Worm (Caenorhabditis elegans) whole organism, L1 larva: ENCODE results near the gene mtm-3.

Experiments used
- C04F5.9 ChIP-seq: sonication (generic microtip); optimal IDR thresholded peaks from 2 replicates; lab custom pipeline; 2016; ENCODE audit warnings: missing genetic modification characterization, missing compliant biosample characterization
- Y116A8C.19 ChIP-seq: sonication (generic microtip); optimal IDR thresholded peaks from 2 replicates; lab custom pipeline; 2016; ENCODE audit warnings: missing compliant biosample characterization, missing genetic modification characterization, borderline replicate concordance
- alr-1 ChIP-seq: fragments of 200-800 bp; sonication (Bioruptor generic); optimal IDR thresholded peaks from 2 replicates; lab custom pipeline; 2018; ENCODE audit warnings: borderline replicate concordance, mild to moderate bottlenecking, missing genetic modification characterization, missing compliant biosample characterization
- ama-1 ChIP-seq: fragments of 150-350 bp; optimal IDR thresholded peaks from 2 replicates; lab custom pipeline; 2014
- blmp-1 ChIP-seq: fragments of 150-350 bp; optimal IDR thresholded peaks from 2 replicates; lab custom pipeline; 2014; ENCODE audit warnings: missing biosample characterization, missing genetic modification characterization
- ceh-82 ChIP-seq, 3 experiments: fragments of 150-350 bp in 1 of 3; sonication (generic microtip) in 2 of 3; optimal IDR thresholded peaks; 2 replicates each; lab custom pipeline; 2014 to 2017; ENCODE audit warnings: missing biosample characterization in 3 of 3, missing genetic modification characterization in 3 of 3
- ces-1 ChIP-seq: fragments of 150-350 bp; optimal IDR thresholded peaks from 2 replicates; lab custom pipeline; 2014; ENCODE audit warnings: missing biosample characterization, missing genetic modification reagents, missing genetic modification characterization
- dsc-1 ChIP-seq: sonication (generic microtip); optimal IDR thresholded peaks from 2 replicates; lab custom pipeline; 2016; ENCODE audit warnings: mild to moderate bottlenecking, missing genetic modification characterization, missing compliant biosample characterization
- efl-1 ChIP-seq, 4 experiments: fragments of 150-350 bp; optimal IDR thresholded peaks in 3 of 4; peaks in 1 of 4; 1 replicate in 1 of 4; 2 replicates in 3 of 4; lab custom pipeline; 2014; ENCODE audit warnings: missing biosample characterization in 2 of 4, missing genetic modification characterization in 2 of 4, missing genetic modification reagents in 2 of 4
- elt-2 ChIP-seq: sonication (generic microtip); optimal IDR thresholded peaks from 2 replicates; lab custom pipeline; 2016; ENCODE audit warnings: missing genetic modification characterization, mild to moderate bottlenecking, inconsistent platforms, missing compliant biosample characterization, missing genetic modification reagents
- elt-3 ChIP-seq, 6 experiments: fragments of 150-350 bp in 1 of 6; sonication (generic microtip); optimal IDR thresholded peaks; 2 replicates each; lab custom pipeline; 2017 to 2018; ENCODE audit warnings: missing biosample characterization in 6 of 6, missing genetic modification characterization in 6 of 6, inconsistent platforms in 1 of 6
- fos-1 ChIP-seq: fragments of 150-350 bp; optimal IDR thresholded peaks from 2 replicates; lab custom pipeline; 2014; ENCODE audit warnings: missing biosample characterization, missing genetic modification characterization
- hlh-4 ChIP-seq: sonication (generic microtip); optimal IDR thresholded peaks from 2 replicates; lab custom pipeline; 2016; ENCODE audit warnings: mild to moderate bottlenecking, missing genetic modification characterization, missing compliant biosample characterization
- hpl-2 ChIP-seq: fragments of 150-350 bp; optimal IDR thresholded peaks from 2 replicates; lab custom pipeline; 2014; ENCODE audit warnings: missing biosample characterization, missing genetic modification reagents, missing genetic modification characterization
- irx-1 ChIP-seq: sonication (generic microtip); optimal IDR thresholded peaks from 2 replicates; lab custom pipeline; 2016; ENCODE audit warnings: missing genetic modification characterization, missing compliant biosample characterization
- isw-1 ChIP-seq: fragments of 200-800 bp; sonication (Bioruptor generic); IDR thresholded peaks from 2 replicates; pipeline ENCODE4 v1.3.6; 2022; ENCODE audit warnings: missing genetic modification characterization, missing compliant biosample characterization
- lin-14 ChIP-seq: fragments of 200-800 bp; sonication (Bioruptor generic); optimal IDR thresholded peaks from 2 replicates; lab custom pipeline; 2018; ENCODE audit warnings: mild to moderate bottlenecking, missing genetic modification characterization, moderate library complexity, missing compliant biosample characterization
- lin-35 ChIP-seq, 2 experiments: fragments of 150-350 bp; optimal IDR thresholded peaks; 2 replicates each; lab custom pipeline; 2014; ENCODE audit warnings: missing biosample characterization in 2 of 2, missing genetic modification characterization in 2 of 2, missing genetic modification reagents in 2 of 2
- lsy-2 ChIP-seq, 2 experiments: fragments of 150-350 bp; optimal IDR thresholded peaks; 2 replicates each; lab custom pipeline; 2014; ENCODE audit warnings: missing biosample characterization in 2 of 2, missing genetic modification characterization in 2 of 2
- mab-9 ChIP-seq: fragments of 200-800 bp; sonication (Bioruptor generic); IDR thresholded peaks from 2 replicates; pipeline ENCODE4 v1.3.6; 2022; ENCODE audit warnings: missing genetic modification reagents, missing genetic modification characterization, missing compliant biosample characterization
- mdl-1 ChIP-seq, 2 experiments: fragments of 150-350 bp; optimal IDR thresholded peaks; 2 replicates each; lab custom pipeline; 2014 to 2017; ENCODE audit warnings: missing biosample characterization in 2 of 2, missing genetic modification characterization in 2 of 2, inconsistent platforms in 1 of 2
- mep-1 ChIP-seq: fragments of 150-350 bp; optimal IDR thresholded peaks from 2 replicates; lab custom pipeline; 2014; ENCODE audit warnings: missing biosample characterization, missing genetic modification characterization
- nhr-11 ChIP-seq: fragments of 150-350 bp; optimal IDR thresholded peaks from 2 replicates; lab custom pipeline; 2014; ENCODE audit warnings: missing biosample characterization, missing genetic modification characterization
- nhr-12 ChIP-seq: sonication (generic microtip); optimal IDR thresholded peaks from 2 replicates; lab custom pipeline; 2017; ENCODE audit warnings: missing biosample characterization, missing genetic modification characterization
- nhr-19 ChIP-seq: fragments of 200-800 bp; sonication (Bioruptor generic); conservative IDR thresholded peaks from 2 replicates; pipeline ENCODE4 v1.3.6; 2022; ENCODE audit warnings: missing genetic modification characterization, missing compliant biosample characterization
- nhr-20 ChIP-seq: sonication (generic microtip); optimal IDR thresholded peaks from 2 replicates; lab custom pipeline; 2016; ENCODE audit warnings: mild to moderate bottlenecking, missing genetic modification characterization, missing compliant biosample characterization
- nhr-28 ChIP-seq: fragments of 150-350 bp; optimal IDR thresholded peaks from 2 replicates; lab custom pipeline; 2014; ENCODE audit warnings: missing biosample characterization, missing genetic modification characterization
- nhr-47 ChIP-seq: sonication (generic microtip); optimal IDR thresholded peaks from 2 replicates; lab custom pipeline; 2016; ENCODE audit warnings: mild to moderate bottlenecking, missing genetic modification characterization, moderate library complexity, missing compliant biosample characterization
- nhr-71 ChIP-seq: sonication (generic microtip); optimal IDR thresholded peaks from 2 replicates; lab custom pipeline; 2016; ENCODE audit warnings: mild to moderate bottlenecking, missing genetic modification characterization, moderate library complexity, missing compliant biosample characterization
- nhr-76 ChIP-seq: sonication (generic microtip); optimal IDR thresholded peaks from 2 replicates; lab custom pipeline; 2017; ENCODE audit warnings: missing biosample characterization, missing genetic modification characterization
- nhr-77 ChIP-seq: fragments of 150-350 bp; optimal IDR thresholded peaks from 2 replicates; lab custom pipeline; 2014; ENCODE audit warnings: missing biosample characterization, missing genetic modification characterization
- nhr-84 ChIP-seq: sonication (generic microtip); optimal IDR thresholded peaks from 2 replicates; lab custom pipeline; 2017; ENCODE audit warnings: missing biosample characterization, missing genetic modification characterization
- nhr-85 ChIP-seq: sonication (generic microtip); peaks from one replicate; lab custom pipeline; 2016; ENCODE audit warnings: missing genetic modification characterization, inconsistent platforms, missing compliant biosample characterization
- nhr-90 ChIP-seq: sonication (generic microtip); optimal IDR thresholded peaks from 2 replicates; lab custom pipeline; 2016; ENCODE audit warnings: mild to moderate bottlenecking, missing genetic modification characterization, missing compliant biosample characterization; ENCODE audit not compliant: poor library complexity
- pag-3 ChIP-seq: sonication (generic microtip); optimal IDR thresholded peaks from 2 replicates; lab custom pipeline; 2017; ENCODE audit warnings: missing genetic modification characterization, mild to moderate bottlenecking, missing compliant biosample characterization, antibody characterized with exemption, borderline replicate concordance; ENCODE audit not compliant: insufficient read depth
- pax-3 ChIP-seq: fragments of 200-800 bp; sonication (Bioruptor generic); optimal IDR thresholded peaks from 2 replicates; lab custom pipeline; 2018; ENCODE audit warnings: mild to moderate bottlenecking, missing genetic modification characterization, moderate library complexity, missing compliant biosample characterization
- pqm-1 ChIP-seq: sonication (generic microtip); optimal IDR thresholded peaks from 3 replicates; lab custom pipeline; 2017; ENCODE audit warnings: missing biosample characterization, missing genetic modification characterization
- snu-23 ChIP-seq: sonication (generic microtip); optimal IDR thresholded peaks from 2 replicates; lab custom pipeline; 2016; ENCODE audit warnings: missing genetic modification characterization, missing compliant biosample characterization
- sptf-1 ChIP-seq: fragments of 150-350 bp; optimal IDR thresholded peaks from 2 replicates; lab custom pipeline; 2014; ENCODE audit warnings: missing biosample characterization, missing genetic modification characterization
- sup-37 ChIP-seq: fragments of 200-800 bp; sonication (Bioruptor generic); optimal IDR thresholded peaks from 2 replicates; lab custom pipeline; 2018; ENCODE audit warnings: mild to moderate bottlenecking, missing genetic modification characterization, missing compliant biosample characterization
- tbx-2 ChIP-seq: sonication (generic microtip); optimal IDR thresholded peaks from 2 replicates; lab custom pipeline; 2016; ENCODE audit warnings: missing genetic modification characterization, missing compliant biosample characterization
- unc-130 ChIP-seq: fragments of 150-350 bp; optimal IDR thresholded peaks from 2 replicates; lab custom pipeline; 2017; ENCODE audit warnings: missing biosample characterization, missing genetic modification characterization, inconsistent platforms
- unc-86 ChIP-seq: sonication (generic microtip); optimal IDR thresholded peaks from 2 replicates; lab custom pipeline; 2016; ENCODE audit warnings: missing genetic modification characterization, missing compliant biosample characterization
- vab-15 ChIP-seq: sonication (generic microtip); optimal IDR thresholded peaks from 2 replicates; lab custom pipeline; 2017; ENCODE audit warnings: missing genotype, mild to moderate bottlenecking, missing genetic modification characterization, missing compliant biosample characterization
- xbp-1 ChIP-seq: sonication (generic microtip); optimal IDR thresholded peaks from 2 replicates; lab custom pipeline; 2016; ENCODE audit warnings: missing genetic modification characterization, missing compliant biosample characterization
- zag-1 ChIP-seq: fragments of 150-350 bp; optimal IDR thresholded peaks from 2 replicates; lab custom pipeline; 2014; ENCODE audit warnings: missing biosample characterization, missing genetic modification characterization
- zip-4 ChIP-seq: fragments of 200-800 bp; sonication (Bioruptor generic); optimal IDR thresholded peaks from 2 replicates; lab custom pipeline; 2018; ENCODE audit warnings: mild to moderate bottlenecking, missing genetic modification characterization, moderate library complexity, missing compliant biosample characterization

The mtm-3 gene

DNA sequence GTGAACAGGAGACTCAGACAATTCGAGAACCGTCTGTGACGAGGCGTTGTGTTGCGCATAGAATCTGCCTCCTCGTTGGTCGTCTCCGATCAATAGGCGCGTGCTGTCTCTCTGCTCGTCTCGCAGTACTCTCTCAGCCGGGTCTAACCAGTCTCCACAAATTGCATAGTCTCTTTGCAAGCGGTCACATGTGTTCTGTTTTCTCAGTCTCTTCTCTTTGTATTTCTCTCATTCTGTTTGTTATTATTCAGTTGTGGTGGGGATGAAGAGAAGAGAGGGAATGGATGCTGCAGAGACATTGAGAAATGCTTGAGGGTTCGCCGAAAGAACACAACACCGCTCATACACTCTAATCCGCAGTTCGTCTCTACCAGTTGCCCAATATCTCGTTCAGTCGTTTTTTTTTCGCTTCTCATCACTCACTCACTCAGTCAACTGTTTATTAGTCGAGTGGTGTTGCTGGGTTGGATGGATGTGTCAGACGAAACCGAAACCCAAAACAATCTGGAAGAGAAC is 1.2 kb upstream of the mtm-3 start (continued):
- TF ChIP-seq nhr-19 (GFP tag; lab: Robert Waterston, UW) (peak; percentile 95), unc-86 (peak; percentile 97), ceh-82 (tag; optimal IDR thresholded peaks at IDR 0.05; lab: Kevin White, UChicago) (peak; percentile 78 to 97 (median 93)), isw-1 (GFP tag; lab: Robert Waterston, UW) (peak; percentile 90), hpl-2 (GFP tag; lab: Kevin White, UChicago) (peak; percentile 87), hlh-4 (no peak), Y116A8C.19 (tag; lab: Kevin White, UChicago) (no peak), nhr-12 (tag; lab: Kevin White, UChicago) (peak; percentile 45), dsc-1 (tag; lab: Kevin White, UChicago) (peak; percentile 90), zip-4 (GFP tag; lab: Kevin White, UChicago) (peak; percentile 73), lin-35 (GFP tag; optimal IDR thresholded peaks at IDR 0.05; lab: Kevin White, UChicago) (peak; percentile 86 to 89), pqm-1 (tag; lab: Kevin White, UChicago) (peak; percentile 57), C04F5.9 (tag; lab: Kevin White, UChicago) (peak; percentile 43), ces-1 (no peak), snu-23 (GFP tag; lab: Kevin White, UChicago) (peak; percentile 99), pax-3 (tag; lab: Kevin White, UChicago) (peak; percentile 93), xbp-1 (tag; lab: Kevin White, UChicago) (peak; percentile 92), zag-1 (peak; percentile 86), lsy-2 (tag; optimal IDR thresholded peaks at IDR 0.05; lab: Kevin White, UChicago) (peak; percentile 94 to 96), vab-15 (tag; lab: Kevin White, UChicago) (no peak), sptf-1 (tag; lab: Kevin White, UChicago) (no peak), nhr-77 (tag; lab: Kevin White, UChicago) (peak; percentile 97), elt-3 (tag; optimal IDR thresholded peaks at IDR 0.05; lab: Kevin White, UChicago) (peak in 5 of 6 experiments; percentile 59 to 91 (median 81)), pag-3 (tag; lab: Kevin White, UChicago) (peak; percentile 51), nhr-84 (no peak), mab-9 (peak; percentile 82), nhr-28 (peak; percentile 61), nhr-11 (tag; lab: Kevin White, UChicago) (peak; percentile 95), elt-2 (tag; lab: Kevin White, UChicago) (peak; percentile 62), nhr-76 (tag; lab: Kevin White, UChicago) (no peak), fos-1 (tag; lab: Kevin White, UChicago) (peak; percentile 96), irx-1 (tag; lab: Kevin White, UChicago) (peak; percentile 90)

ce11 chrIII:3800934-3801252 is 626 bp upstream of the mtm-3 start:
- TF ChIP-seq fos-1 (tag; lab: Kevin White, UChicago) (no peak), nhr-12 (tag; lab: Kevin White, UChicago) (no peak), zag-1 (no peak), unc-130 (tag; lab: Kevin White, UChicago) (no peak), efl-1 (optimal IDR thresholded peaks at IDR 0.05; lab: Kevin White, UChicago) (no peak), efl-1 (GFP tag; optimal IDR thresholded peaks at IDR 0.05 in 1 of 2; lab: Kevin White, UChicago) (peak in 1 of 2 experiments; percentile 81)

- TF ChIP-seq efl-1 (optimal IDR thresholded peaks at IDR 0.05; lab: Kevin White, UChicago) (peak; percentile 12 to 22), efl-1 (GFP tag; optimal IDR thresholded peaks at IDR 0.05 in 1 of 2; lab: Kevin White, UChicago) (peak in 1 of 2 experiments; percentile 83), lin-35 (GFP tag; optimal IDR thresholded peaks at IDR 0.05; lab: Kevin White, UChicago) (peak in 1 of 2 experiments; percentile 66), elt-2 (tag; lab: Kevin White, UChicago) (peak; percentile 35), nhr-47 (tag; lab: Kevin White, UChicago) (peak; percentile 15), sup-37 (GFP tag; lab: Kevin White, UChicago) (no peak), nhr-90 (peak; percentile 45), ama-1 (lab: Kevin White, UChicago) (peak; percentile 12), lsy-2 (tag; optimal IDR thresholded peaks at IDR 0.05; lab: Kevin White, UChicago) (peak; percentile 38 to 40), alr-1 (tag; lab: Kevin White, UChicago) (no peak), tbx-2 (tag; lab: Kevin White, UChicago) (peak; percentile 21), blmp-1 (tag; lab: Kevin White, UChicago) (peak; percentile 65), elt-3 (tag; optimal IDR thresholded peaks at IDR 0.05; lab: Kevin White, UChicago) (peak in 4 of 6 experiments; percentile 29 to 75 (median 49)), nhr-19 (GFP tag; lab: Robert Waterston, UW) (peak; percentile 44), lin-14 (GFP tag; lab: Kevin White, UChicago) (peak; percentile 63), ces-1 (no peak), nhr-85 (tag; lab: Kevin White, UChicago) (no peak), snu-23 (GFP tag; lab: Kevin White, UChicago) (peak; percentile 60), mdl-1 (tag; optimal IDR thresholded peaks at IDR 0.05; lab: Kevin White, UChicago) (no peak), nhr-20 (tag; lab: Kevin White, UChicago) (peak; percentile 57), pag-3 (tag; lab: Kevin White, UChicago) (peak; percentile 7), mep-1 (tag; lab: Kevin White, UChicago) (peak; percentile 10), nhr-71 (peak; percentile 55)
Observed at ce11 chrIII:3799213-3799612, 1.1 kb downstream of the mtm-3 start.
